Fruit fly (Drosophila melanogaster): ENCODE measurements around the gene AP-1mu.
A peak's percentile ranks its signal among the peaks of the same experiment; 100 is the strongest.

AP-1mu gene

DNA sequence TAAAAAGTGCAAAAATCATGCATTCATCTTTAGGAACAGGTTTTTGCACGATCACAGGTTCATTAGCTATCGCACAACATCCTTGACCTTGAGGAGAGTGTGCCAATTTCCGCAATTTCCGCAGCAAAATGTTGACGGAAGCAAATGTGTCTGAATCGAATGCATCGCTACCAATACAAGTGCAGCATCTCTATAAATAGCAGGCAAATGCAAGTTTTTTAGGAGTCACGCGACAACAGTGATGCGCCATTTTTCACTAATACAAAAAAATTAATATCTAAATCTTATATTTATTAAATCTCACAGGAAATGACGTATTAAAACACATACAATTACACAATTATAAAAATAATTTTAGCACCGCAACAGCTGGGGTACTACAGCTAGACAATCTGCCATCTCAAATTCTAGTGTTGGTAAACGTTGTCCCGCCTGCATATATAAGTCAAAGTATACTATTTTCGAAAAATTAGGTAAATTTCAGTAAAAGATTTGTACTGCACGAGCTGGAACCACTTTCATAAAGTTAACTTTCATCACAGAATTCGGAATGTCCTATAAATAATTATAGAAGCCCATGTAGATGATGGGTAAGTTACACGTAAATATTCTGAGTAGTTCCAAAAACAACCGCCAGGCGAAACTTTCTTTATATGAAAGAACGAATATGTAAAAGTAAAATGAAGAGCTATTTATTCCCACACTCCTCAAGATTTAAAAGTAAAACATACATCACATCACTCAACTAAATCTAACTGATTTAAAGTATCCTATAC, 14.7 kb upstream of the AP-1mu start, which contains the start of gene CG9399:
CG9399 (minus strand) TSS at position 400 of the 776 bp plus-strand sequence.
- no peak for TF ChIP-seq dl (GFP tag; optimal IDR thresholded peaks at IDR 0.05; ENCODE audit: insufficient read depth in 1 of 2, partially characterized antibody in 2 of 2)
- peak; percentile 95 for TF ChIP-seq brk (GFP tag; optimal IDR thresholded peaks at IDR 0.05)
- no peak for TF ChIP-seq Dif (GFP tag; optimal IDR thresholded peaks at IDR 0.05; ENCODE audit: partially characterized antibody)
- TF ChIP-seq Jra (GFP tag; optimal IDR thresholded peaks at IDR 0.05) = peak; percentile 95
- peak; percentile 95 for TF ChIP-seq ey (GFP tag; optimal IDR thresholded peaks at IDR 0.05)
- no peak for TF ChIP-seq lola (GFP tag; optimal IDR thresholded peaks at IDR 0.05)
- TF ChIP-seq CG9705 (GFP tag; optimal IDR thresholded peaks at IDR 0.05) = peak; percentile 88
- TF ChIP-seq OdsH (GFP tag; optimal IDR thresholded peaks at IDR 0.05) = peak; percentile 96
- TF ChIP-seq pan (optimal IDR thresholded peaks at IDR 0.05) = no peak
- TF ChIP-seq CG32264 (GFP tag; optimal IDR thresholded peaks at IDR 0.05) = peak; percentile 86
- TF ChIP-seq Mio (GFP tag; optimal IDR thresholded peaks at IDR 0.05) = peak; percentile 83
- peak; percentile 97 for TF ChIP-seq Myc (optimal IDR thresholded peaks at IDR 0.05)
- TF ChIP-seq dmrt93B (GFP tag; optimal IDR thresholded peaks at IDR 0.05) = peak; percentile 95
- peak; percentile 98 for TF ChIP-seq sv (GFP tag; optimal IDR thresholded peaks at IDR 0.05)
- TF ChIP-seq Hr78 (GFP tag; optimal IDR thresholded peaks at IDR 0.05) = no peak
- TF ChIP-seq h (GFP tag; optimal IDR thresholded peaks at IDR 0.05) = peak; percentile 97
- TF ChIP-seq Hnf4 (GFP tag; optimal IDR thresholded peaks at IDR 0.05) = peak; percentile 97
- no peak for TF ChIP-seq Abd-B (GFP tag; optimal IDR thresholded peaks at IDR 0.05)
- peak; percentile 94 for TF ChIP-seq fru (GFP tag; optimal IDR thresholded peaks at IDR 0.05)
- TF ChIP-seq sage (GFP tag; optimal IDR thresholded peaks at IDR 0.05) = peak; percentile 89
- TF ChIP-seq psq (GFP tag; optimal IDR thresholded peaks at IDR 0.05) = peak; percentile 94
- TF ChIP-seq GATAd (GFP tag; optimal IDR thresholded peaks at IDR 0.05) = peak; percentile 92
- TF ChIP-seq Hr83 (GFP tag; optimal IDR thresholded peaks at IDR 0.05; ENCODE audit: poor library complexity, severe bottlenecking) = peak; percentile 87
- TF ChIP-seq Rel (GFP tag; optimal IDR thresholded peaks at IDR 0.05) = peak; percentile 77
- TF ChIP-seq Rel (tag; optimal IDR thresholded peaks at IDR 0.05) = peak; percentile 74
- peak; percentile 94 for TF ChIP-seq dsf (GFP tag; optimal IDR thresholded peaks at IDR 0.05; ENCODE audit: borderline replicate concordance)
- TF ChIP-seq N (GFP tag; optimal IDR thresholded peaks at IDR 0.05) = no peak
- TF ChIP-seq CrebA (GFP tag; optimal IDR thresholded peaks at IDR 0.05; ENCODE audit: borderline replicate concordance) = no peak
- TF ChIP-seq rgr (GFP tag; optimal IDR thresholded peaks at IDR 0.05) = peak; percentile 98
- no peak for TF ChIP-seq Vsx2 (GFP tag; optimal IDR thresholded peaks at IDR 0.05; ENCODE audit: partially characterized antibody)
- TF ChIP-seq tai (GFP tag; optimal IDR thresholded peaks at IDR 0.05) = no peak
- TF ChIP-seq br (GFP tag; optimal IDR thresholded peaks at IDR 0.05) = peak; percentile 96
- TF ChIP-seq Sp1 (GFP tag; optimal IDR thresholded peaks at IDR 0.05) = peak; percentile 96
- TF ChIP-seq jim (GFP tag; optimal IDR thresholded peaks at IDR 0.05) = peak; percentile 52
- TF ChIP-seq usp (GFP tag; optimal IDR thresholded peaks at IDR 0.05) = no peak
- TF ChIP-seq woc (GFP tag; optimal IDR thresholded peaks at IDR 0.05) = peak; percentile 88
- TF ChIP-seq HLH106 (tag; optimal IDR thresholded peaks at IDR 0.05) = peak; percentile 97
- TF ChIP-seq foxo (GFP tag; optimal IDR thresholded peaks at IDR 0.05) = peak in 1 of 2 experiments; percentile 98
- no peak for TF ChIP-seq Dfd (GFP tag; optimal IDR thresholded peaks at IDR 0.05)

DNA sequence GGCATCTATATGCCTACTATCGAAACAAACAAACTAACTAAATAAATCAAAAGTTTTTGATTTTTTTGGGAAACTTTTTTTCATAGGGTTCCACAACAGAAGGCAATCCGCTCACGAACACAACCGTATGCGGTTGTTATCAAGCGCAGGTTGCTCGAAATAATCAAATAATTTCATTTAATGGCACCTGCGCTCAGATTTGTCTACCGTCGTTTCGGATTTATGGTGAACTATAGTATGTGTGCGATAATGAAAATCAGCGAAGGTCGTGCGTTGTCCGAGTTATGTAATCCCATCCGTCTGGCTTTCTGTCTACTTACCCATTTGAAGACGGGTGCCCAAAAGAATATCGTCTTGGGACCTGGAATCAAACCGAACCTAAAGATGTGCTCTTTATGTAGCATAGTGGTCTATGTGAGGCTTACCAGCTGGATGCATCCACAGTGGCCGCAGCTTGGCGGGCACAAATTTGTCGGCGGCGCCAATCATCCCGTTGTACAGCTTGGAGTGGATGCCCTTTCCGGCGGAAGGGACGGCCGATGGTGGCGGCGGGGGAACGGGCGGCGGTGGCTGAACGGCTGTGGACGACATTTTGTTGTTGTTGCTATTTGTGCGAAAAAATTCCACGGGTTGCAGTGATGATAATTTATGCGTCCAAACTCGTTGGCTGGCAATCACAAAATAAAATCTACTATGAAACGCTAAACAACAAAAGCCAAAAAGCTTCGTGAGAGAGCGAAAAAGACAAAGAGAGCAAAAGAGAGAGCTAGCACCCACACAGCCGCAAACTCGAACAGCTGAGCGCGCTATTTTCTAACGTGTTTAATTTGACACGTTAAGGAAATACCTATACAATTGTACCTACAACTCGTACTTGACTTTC, 13.8 kb upstream of the AP-1mu start:
- TF ChIP-seq Vsx2 (GFP tag; optimal IDR thresholded peaks at IDR 0.05; ENCODE audit: partially characterized antibody) (no peak), Dif (GFP tag; optimal IDR thresholded peaks at IDR 0.05; ENCODE audit: partially characterized antibody) (peak; percentile 63)
